Worm (Caenorhabditis elegans) whole organism, L4/young adult: Measurements from ENCODE around the gene Y45G12B.2.

Experiments
- W03F9.2 ChIP-seq: fragments of 150-350 bp; optimal IDR thresholded peaks from 2 replicates; lab custom pipeline; 2014; ENCODE audit warnings: missing biosample characterization, missing genetic modification characterization
- dao-5 ChIP-seq: sonication (generic microtip); optimal IDR thresholded peaks from 2 replicates; lab custom pipeline; 2016; ENCODE audit warnings: missing genotype, missing genetic modification characterization, moderate library complexity, missing compliant biosample characterization
- him-1 ChIP-seq: sonication (generic microtip); optimal IDR thresholded peaks from 2 replicates; lab custom pipeline; 2016; ENCODE audit warnings: missing genotype, missing genetic modification reagents, missing genetic modification characterization, missing compliant biosample characterization

Y45G12B.2 gene

ce11 chrV:2677648-2678047 lies 16.9 kb upstream of the Y45G12B.2 start:
- TF ChIP-seq W03F9.2 (tag; lab: Kevin White, UChicago) (no peak), him-1 (tag; lab: Kevin White, UChicago) (no peak), dao-5 (tag; lab: Kevin White, UChicago) (no peak)

ce11 chrV:2683497-2683896 lies 11.1 kb upstream of the Y45G12B.2 start:
- no peak for TF ChIP-seq dao-5 (tag; lab: Kevin White, UChicago)
- TF ChIP-seq W03F9.2 (tag; lab: Kevin White, UChicago): no peak
- TF ChIP-seq him-1 (tag; lab: Kevin White, UChicago): no peak

ce11 chrV:2684227-2684626 lies 10.3 kb upstream of the Y45G12B.2 start:
- TF ChIP-seq dao-5 (tag; lab: Kevin White, UChicago) (no peak), W03F9.2 (tag; lab: Kevin White, UChicago) (no peak), him-1 (tag; lab: Kevin White, UChicago) (no peak)

- TF ChIP-seq dao-5 (tag; lab: Kevin White, UChicago): no peak
- no peak for TF ChIP-seq him-1 (tag; lab: Kevin White, UChicago)
- TF ChIP-seq W03F9.2 (tag; lab: Kevin White, UChicago): no peak
These were observed 6.0 kb upstream of the Y45G12B.2 start for ce11 chrV:2688562-2688961.

ce11 chrV:2690478-2690877 lies 4.1 kb upstream of the Y45G12B.2 start:
- TF ChIP-seq W03F9.2 (tag; lab: Kevin White, UChicago) (no peak), him-1 (tag; lab: Kevin White, UChicago) (no peak), dao-5 (tag; lab: Kevin White, UChicago) (no peak)

- no peak for TF ChIP-seq him-1 (tag; lab: Kevin White, UChicago)
- no peak for TF ChIP-seq dao-5 (tag; lab: Kevin White, UChicago)
- no peak for TF ChIP-seq W03F9.2 (tag; lab: Kevin White, UChicago)
These were observed 3.6 kb upstream of the Y45G12B.2 start for ce11 chrV:2690948-2691347.

- TF ChIP-seq him-1 (tag; lab: Kevin White, UChicago) (no peak), W03F9.2 (tag; lab: Kevin White, UChicago) (no peak), dao-5 (tag; lab: Kevin White, UChicago) (no peak)
These were observed 1.4 kb downstream of the Y45G12B.2 start, which contains the start of gene Y45G12B.3 for ce11 chrV:2695935-2696334. Gene Y45G12B.3, minus strand, starts transcription at chrV:2696254.

- TF ChIP-seq dao-5 (tag; lab: Kevin White, UChicago) (no peak), him-1 (tag; lab: Kevin White, UChicago) (no peak), W03F9.2 (tag; lab: Kevin White, UChicago) (no peak)
These were observed 3.1 kb downstream of the Y45G12B.2 start for ce11 chrV:2697693-2698092.

ce11 chrV:2698826-2699225 lies 4.3 kb downstream of the Y45G12B.2 start, which contains the start of gene nuo-5:
Gene nuo-5, plus strand, starts transcription at chrV:2698972.
- TF ChIP-seq dao-5 (tag; lab: Kevin White, UChicago) (no peak), W03F9.2 (tag; lab: Kevin White, UChicago) (no peak), him-1 (tag; lab: Kevin White, UChicago) (no peak)

- TF ChIP-seq dao-5 (tag; lab: Kevin White, UChicago): no peak
- no peak for TF ChIP-seq W03F9.2 (tag; lab: Kevin White, UChicago)
- no peak for TF ChIP-seq him-1 (tag; lab: Kevin White, UChicago)
These were observed 8.3 kb downstream of the Y45G12B.2 start for ce11 chrV:2702883-2703282.

ce11 chrV:2703299-2703698 lies 8.7 kb downstream of the Y45G12B.2 start:
- TF ChIP-seq him-1 (tag; lab: Kevin White, UChicago) (no peak), dao-5 (tag; lab: Kevin White, UChicago) (no peak), W03F9.2 (tag; lab: Kevin White, UChicago) (no peak)

ce11 chrV:2706379-2706778 lies 11.8 kb downstream of the Y45G12B.2 start:
- no peak for TF ChIP-seq dao-5 (tag; lab: Kevin White, UChicago)

- TF ChIP-seq dao-5 (tag; lab: Kevin White, UChicago) (no peak), him-1 (tag; lab: Kevin White, UChicago) (no peak), W03F9.2 (tag; lab: Kevin White, UChicago) (no peak)
These were observed 15.6 kb downstream of the Y45G12B.2 start for ce11 chrV:2710192-2710591.

ce11 chrV:2711429-2711828 lies 16.9 kb downstream of the Y45G12B.2 start, which contains the start of gene C24B9.3:
Gene C24B9.3, minus strand, starts transcription at chrV:2711599.
- TF ChIP-seq W03F9.2 (tag; lab: Kevin White, UChicago) (no peak), him-1 (tag; lab: Kevin White, UChicago) (no peak), dao-5 (tag; lab: Kevin White, UChicago) (no peak)
